Fruit fly (Drosophila melanogaster): ENCODE results near the gene Octalpha2R.

The Octalpha2R gene

DNA sequence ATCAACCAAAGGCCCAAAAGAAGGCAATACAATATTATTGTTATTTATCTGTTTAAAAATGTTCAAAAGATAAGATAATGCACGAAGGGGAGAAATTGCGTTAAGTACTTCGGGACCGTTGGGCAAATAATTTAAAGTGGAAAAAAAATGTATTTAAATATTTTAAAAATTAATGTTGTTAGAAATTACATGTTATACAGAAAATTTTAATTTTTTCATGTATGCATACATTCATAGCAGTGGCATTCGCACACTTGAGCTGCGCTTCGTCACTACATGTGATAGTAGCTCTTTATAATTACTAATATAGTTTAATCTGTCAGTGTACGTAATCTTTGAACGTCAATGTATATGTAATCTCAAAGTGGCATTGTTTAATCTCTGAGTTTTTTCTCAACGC, 46.2 kb upstream of the Octalpha2R start (continued):
- TF ChIP-seq Mad (GFP tag; optimal IDR thresholded peaks at IDR 0.05) (no peak), crol (GFP tag; IDR thresholded peaks at IDR 0.05) (no peak), scrt (GFP tag; optimal IDR thresholded peaks at IDR 0.05) (peak; percentile 13), CG7357 (GFP tag; IDR thresholded peaks at IDR 0.05) (peak; percentile 58; the same call in 1 of the 3 replicates), HLHmδ (GFP tag; optimal IDR thresholded peaks at IDR 0.05) (no peak), ewg (GFP tag; optimal IDR thresholded peaks at IDR 0.05) (no peak), B-H1 (GFP tag; IDR thresholded peaks at IDR 0.05) (peak; percentile 60; the same call in 2 of the 3 replicates), fu2 (GFP tag; optimal IDR thresholded peaks at IDR 0.05) (no peak), CG2199 (GFP tag; IDR thresholded peaks at IDR 0.05) (no peak), peb (GFP tag; IDR thresholded peaks at IDR 0.05) (no peak), MTF-1 (GFP tag; optimal IDR thresholded peaks at IDR 0.05; ENCODE audit: borderline replicate concordance) (no peak), btn (GFP tag; optimal IDR thresholded peaks at IDR 0.05) (no peak), Bdp1 (GFP tag; optimal IDR thresholded peaks at IDR 0.05) (no peak), CG15696 (tag; optimal IDR thresholded peaks at IDR 0.05) (no peak), hb (GFP tag; IDR thresholded peaks at IDR 0.05; ENCODE audit: partially characterized antibody) (no peak), Ptx1 (GFP tag; IDR thresholded peaks at IDR 0.05) (peak; percentile 92), CG13775 (GFP tag; optimal IDR thresholded peaks at IDR 0.05) (no peak), Mes4 (GFP tag; optimal IDR thresholded peaks at IDR 0.05) (no peak), CG17385 (GFP tag; optimal IDR thresholded peaks at IDR 0.05) (no peak), Awh (GFP tag; IDR thresholded peaks at IDR 0.05) (no peak), sens (GFP tag) (peak; percentile 62), unpg (GFP tag; optimal IDR thresholded peaks at IDR 0.05) (no peak), CG7372 (GFP tag; IDR thresholded peaks at IDR 0.05) (peak; percentile 67), HmgD (GFP tag; optimal IDR thresholded peaks at IDR 0.05) (no peak), Med (GFP tag) (peak; percentile 23), Dbx (GFP tag; IDR thresholded peaks at IDR 0.05) (peak; percentile 61; the same call in 2 of the 3 replicates), Taf1 (GFP tag; IDR thresholded peaks at IDR 0.05) (peak; percentile 70; the same call in 1 of the 2 replicates), Atf3 (GFP tag; optimal IDR thresholded peaks at IDR 0.05) (no peak), Abd-B (GFP tag; optimal IDR thresholded peaks at IDR 0.05) (no peak), CG7963 (GFP tag; IDR thresholded peaks at IDR 0.05; ENCODE audit: partially characterized antibody) (no peak), CG3163 (GFP tag; optimal IDR thresholded peaks at IDR 0.05) (no peak), p53 (GFP tag; optimal IDR thresholded peaks at IDR 0.05) (no peak), CG18262 (tag; optimal IDR thresholded peaks at IDR 0.05) (no peak), D19B (GFP tag; optimal IDR thresholded peaks at IDR 0.05) (peak; percentile 18), Pdp1 (GFP tag; optimal IDR thresholded peaks at IDR 0.05) (no peak), Dfd (GFP tag; optimal IDR thresholded peaks at IDR 0.05) (no peak), CG2129 (GFP tag; IDR thresholded peaks at IDR 0.05; ENCODE audit: partially characterized antibody) (no peak), slp2 (GFP tag; optimal IDR thresholded peaks at IDR 0.05) (no peak), en (GFP tag; optimal IDR thresholded peaks at IDR 0.05) (no peak), D (optimal IDR thresholded peaks at IDR 0.05) (no peak), D (GFP tag; optimal IDR thresholded peaks at IDR 0.05) (no peak), CG12071 (GFP tag; optimal IDR thresholded peaks at IDR 0.05) (no peak), CG16779 (GFP tag; IDR thresholded peaks at IDR 0.05) (no peak), z (GFP tag; IDR thresholded peaks at IDR 0.05) (no peak), CG13296 (GFP tag; optimal IDR thresholded peaks at IDR 0.05) (no peak), CG9876 (GFP tag; optimal IDR thresholded peaks at IDR 0.05) (no peak), E2f2 (GFP tag; IDR thresholded peaks at IDR 0.05) (no peak), kni (GFP tag; optimal IDR thresholded peaks at IDR 0.05) (no peak), da (GFP tag; optimal IDR thresholded peaks at IDR 0.05) (no peak), Drgx (GFP tag; IDR thresholded peaks at IDR 0.05) (no peak), CG15514 (GFP tag; optimal IDR thresholded peaks at IDR 0.05) (peak; percentile 22), CG9727 (GFP tag; optimal IDR thresholded peaks at IDR 0.05) (no peak)

Measured in whole organism, embryonic.